Fruit fly (Drosophila melanogaster) whole organism, embryonic: ENCODE results near the gene nanos.
A peak's percentile ranks its signal among the peaks of the same experiment; 100 is the strongest.

Source experiments
- Asciz ChIP-seq: fragments of 200-800 bp; sonication (Bioruptor generic); optimal IDR thresholded peaks from 2 replicates; lab custom pipeline; 2017; ENCODE audit warnings: missing biosample characterization, mild to moderate bottlenecking, missing genetic modification characterization, missing genetic modification reagents
- Atf3 ChIP-seq: fragments of 200-800 bp; sonication (Bioruptor generic); optimal IDR thresholded peaks from 3 replicates; lab custom pipeline; 2016; ENCODE audit warnings: missing biosample characterization, missing genetic modification characterization
- Bgb ChIP-seq: fragments of 200-800 bp; sonication (Bioruptor generic); IDR thresholded peaks from 2 replicates; pipeline ENCODE4 v1.3.6; 2022; ENCODE audit warnings: missing biosample characterization, missing genetic modification characterization; ENCODE audit not compliant: partially characterized antibody
- Bteb2 ChIP-seq: fragments of 200-800 bp; sonication (Bioruptor generic); optimal IDR thresholded peaks from 2 replicates; lab custom pipeline; 2016; ENCODE audit warnings: missing biosample characterization, missing genetic modification characterization
- CG10267 ChIP-seq: fragments of 200-800 bp; sonication (Bioruptor generic); optimal IDR thresholded peaks from 2 replicates; lab custom pipeline; 2018; ENCODE audit warnings: missing biosample characterization, mild to moderate bottlenecking, missing genetic modification characterization, moderate library complexity
- CG10431 ChIP-seq: fragments of 200-800 bp; sonication (Bioruptor generic); optimal IDR thresholded peaks from 3 replicates; lab custom pipeline; 2018; ENCODE audit warnings: missing biosample characterization, mild to moderate bottlenecking, missing genetic modification characterization
- CG10462 ChIP-seq: fragments of 200-800 bp; sonication (Bioruptor generic); optimal IDR thresholded peaks from 2 replicates; lab custom pipeline; 2016; ENCODE audit warnings: missing biosample characterization, missing genetic modification characterization
- CG10959 ChIP-seq: fragments of 200-800 bp; sonication (Bioruptor generic); IDR thresholded peaks from 2 replicates; pipeline ENCODE4 v1.3.6; 2022; ENCODE audit warnings: missing biosample characterization, missing genetic modification characterization
- CG13894 ChIP-seq: fragments of 200-800 bp; sonication (Bioruptor generic); optimal IDR thresholded peaks from 3 replicates; lab custom pipeline; 2018; ENCODE audit warnings: missing biosample characterization, mild to moderate bottlenecking, missing genetic modification characterization, moderate library complexity
- CG14965 ChIP-seq: fragments of 200-800 bp; sonication (Bioruptor generic); optimal IDR thresholded peaks from 2 replicates; lab custom pipeline; 2016; ENCODE audit warnings: missing biosample characterization, missing genetic modification characterization, borderline replicate concordance
- CG15011 ChIP-seq: fragments of 200-800 bp; sonication (Bioruptor generic); optimal IDR thresholded peaks from 3 replicates; lab custom pipeline; 2018; ENCODE audit warnings: missing biosample characterization, mild to moderate bottlenecking, missing genetic modification characterization
- CG1603 ChIP-seq: fragments of 200-800 bp; sonication (Bioruptor generic); optimal IDR thresholded peaks from 2 replicates; lab custom pipeline; 2019; ENCODE audit warnings: missing biosample characterization, mild to moderate bottlenecking, missing genetic modification characterization, moderate library complexity
- CG2875 ChIP-seq: fragments of 200-800 bp; sonication (Bioruptor generic); optimal IDR thresholded peaks from 2 replicates; lab custom pipeline; 2017; ENCODE audit warnings: missing biosample characterization, mild to moderate bottlenecking, missing genetic modification characterization, missing genetic modification reagents
- CG32767 ChIP-seq: fragments of 200-800 bp; sonication (Bioruptor generic); IDR thresholded peaks from 2 replicates; pipeline ENCODE4 v1.3.6; 2022; ENCODE audit warnings: missing biosample characterization, missing genetic modification characterization
- CG4404 ChIP-seq: fragments of 200-800 bp; sonication (Bioruptor generic); IDR thresholded peaks from 2 replicates; pipeline ENCODE4 v1.3.6; 2022; ENCODE audit warnings: missing biosample characterization, missing genetic modification characterization
- CG4617 ChIP-seq: fragments of 200-800 bp; sonication (Bioruptor generic); optimal IDR thresholded peaks from 3 replicates; lab custom pipeline; 2016; ENCODE audit warnings: missing biosample characterization, missing genetic modification characterization, borderline replicate concordance
- CG5245 ChIP-seq: fragments of 200-800 bp; sonication (Bioruptor generic); optimal IDR thresholded peaks from 3 replicates; lab custom pipeline; 2016; ENCODE audit warnings: missing biosample characterization, missing genetic modification characterization
- CG6254 ChIP-seq: fragments of 200-800 bp; sonication (Bioruptor generic); optimal IDR thresholded peaks from 3 replicates; lab custom pipeline; 2017; ENCODE audit warnings: mild to moderate bottlenecking, missing biosample characterization, missing genetic modification reagents, missing genetic modification characterization
- CG6272 ChIP-seq: fragments of 200-800 bp; sonication (Bioruptor generic); IDR thresholded peaks from 2 replicates; pipeline ENCODE4 v1.3.6; 2022; ENCODE audit warnings: missing biosample characterization, missing genetic modification characterization
- CG6791 ChIP-seq: fragments of 200-800 bp; sonication (Bioruptor generic); IDR thresholded peaks from 3 replicates; pipeline ENCODE4 v1.3.6; 2022; ENCODE audit warnings: missing biosample characterization, missing genetic modification characterization; ENCODE audit not compliant: partially characterized antibody
- Dek ChIP-seq: fragments of 200-800 bp; sonication (Bioruptor generic); optimal IDR thresholded peaks from 3 replicates; lab custom pipeline; 2019; ENCODE audit warnings: missing biosample characterization, mild to moderate bottlenecking, missing genetic modification characterization, moderate library complexity
- Dfd ChIP-seq, 2 experiments: fragments of >200 bp; optimal IDR thresholded peaks; 2 replicates each; lab custom pipeline; 2017; ENCODE audit warnings: missing biosample characterization in 2 of 2, missing genetic modification characterization in 2 of 2
- ERR ChIP-seq: fragments of 200-800 bp; sonication (Bioruptor generic); optimal IDR thresholded peaks from 2 replicates; lab custom pipeline; 2016; ENCODE audit warnings: missing biosample characterization, missing genetic modification characterization
- Ets65A ChIP-seq: fragments of 200-800 bp; sonication (Bioruptor generic); peaks from one replicate; lab custom pipeline; 2016; ENCODE audit warnings: missing biosample characterization, missing genetic modification characterization
- Hand ChIP-seq: fragments of 200-800 bp; sonication (Bioruptor generic); optimal IDR thresholded peaks from 2 replicates; lab custom pipeline; 2017; ENCODE audit warnings: mild to moderate bottlenecking, missing biosample characterization, missing genetic modification reagents, missing genetic modification characterization
- Lpt ChIP-seq: fragments of >200 bp; optimal IDR thresholded peaks from 2 replicates; lab custom pipeline; 2018; ENCODE audit warnings: missing biosample characterization, missing genetic modification characterization
- Med ChIP-seq: fragments of 200-800 bp; sonication (Bioruptor generic); peaks from one replicate; lab custom pipeline; 2016; ENCODE audit warnings: missing biosample characterization, missing genetic modification characterization, mild to moderate bottlenecking, inconsistent platforms, moderate library complexity
- NC2β ChIP-seq: fragments of 200-800 bp; sonication (Bioruptor generic); optimal IDR thresholded peaks from 2 replicates; lab custom pipeline; 2016; ENCODE audit warnings: missing biosample characterization, missing genetic modification characterization
- Nf-YB ChIP-seq: fragments of 200-800 bp; sonication (Bioruptor generic); optimal IDR thresholded peaks from 3 replicates; lab custom pipeline; 2019; ENCODE audit warnings: missing biosample characterization, mild to moderate bottlenecking, missing genetic modification characterization, moderate library complexity
- Oaz ChIP-seq: fragments of 200-800 bp; sonication (Bioruptor generic); IDR thresholded peaks from 2 replicates; pipeline ENCODE4 v1.3.6; 2022; ENCODE audit warnings: missing biosample characterization, missing genetic modification characterization
- PHDP ChIP-seq: fragments of 200-800 bp; sonication (Bioruptor generic); optimal IDR thresholded peaks from 3 replicates; lab custom pipeline; 2018; ENCODE audit warnings: missing biosample characterization, mild to moderate bottlenecking, missing genetic modification characterization, moderate library complexity
- Side ChIP-seq: fragments of 200-800 bp; sonication (Bioruptor generic); optimal IDR thresholded peaks from 2 replicates; lab custom pipeline; 2016; ENCODE audit warnings: missing biosample characterization, missing genetic modification characterization
- Tbp ChIP-seq: fragments of >200 bp; optimal IDR thresholded peaks from 2 replicates; lab custom pipeline; 2018; ENCODE audit warnings: missing biosample characterization, missing genetic modification characterization
- abd-A ChIP-seq: fragments of 200-800 bp; sonication (Bioruptor generic); optimal IDR thresholded peaks from 3 replicates; lab custom pipeline; 2019; ENCODE audit warnings: missing biosample characterization, mild to moderate bottlenecking, missing genetic modification characterization, moderate library complexity
- ato ChIP-seq: fragments of 200-800 bp; sonication (Bioruptor generic); IDR thresholded peaks from 2 replicates; pipeline ENCODE4 v1.3.6; 2022; ENCODE audit warnings: missing biosample characterization, missing genetic modification characterization; ENCODE audit not compliant: partially characterized antibody
- esg ChIP-seq: fragments of 200-800 bp; sonication (Bioruptor generic); conservative IDR thresholded peaks from 2 replicates; pipeline ENCODE4 v1.3.6; 2022; ENCODE audit warnings: missing biosample characterization, missing genetic modification characterization
- eyg ChIP-seq: fragments of 200-800 bp; sonication (Bioruptor generic); optimal IDR thresholded peaks from 3 replicates; lab custom pipeline; 2016; ENCODE audit warnings: missing biosample characterization, missing genetic modification characterization
- gcm ChIP-seq: fragments of 200-800 bp; sonication (Bioruptor generic); optimal IDR thresholded peaks from 2 replicates; lab custom pipeline; 2019; ENCODE audit warnings: missing biosample characterization, mild to moderate bottlenecking, missing genetic modification characterization, moderate library complexity
- hkb ChIP-seq, 2 experiments: fragments of 200-800 bp in 1 of 2; fragments of >200 bp in 1 of 2; sonication (Bioruptor generic) in 1 of 2; IDR thresholded peaks in 1 of 2; optimal IDR thresholded peaks in 1 of 2; 2 replicates each; pipeline versions ENCODE4 v1.3.6 to Lab custom; 2017 to 2022; ENCODE audit warnings: missing biosample characterization in 1 of 2, missing genetic modification characterization in 1 of 2
- ken ChIP-seq: fragments of 200-800 bp; sonication (Bioruptor generic); IDR thresholded peaks from 3 replicates; pipeline ENCODE4 v1.3.6; 2022; ENCODE audit warnings: missing biosample characterization, missing genetic modification characterization
- nmo ChIP-seq: fragments of 200-800 bp; sonication (Bioruptor generic); optimal IDR thresholded peaks from 2 replicates; lab custom pipeline; 2018; ENCODE audit warnings: missing biosample characterization, mild to moderate bottlenecking, missing genetic modification characterization, moderate library complexity
- nom ChIP-seq: fragments of 200-800 bp; sonication (Bioruptor generic); optimal IDR thresholded peaks from 2 replicates; lab custom pipeline; 2017; ENCODE audit warnings: missing biosample characterization, missing genetic modification characterization, mild to moderate bottlenecking, moderate library complexity, missing genetic modification reagents
- schlank ChIP-seq: fragments of 200-800 bp; sonication (Bioruptor generic); optimal IDR thresholded peaks from 2 replicates; lab custom pipeline; 2018; ENCODE audit warnings: missing biosample characterization, mild to moderate bottlenecking, missing genetic modification characterization
- scrt ChIP-seq: fragments of 200-800 bp; sonication (Bioruptor generic); optimal IDR thresholded peaks from 2 replicates; lab custom pipeline; 2018; ENCODE audit warnings: missing biosample characterization, mild to moderate bottlenecking, missing genetic modification characterization, moderate library complexity
- slp2 ChIP-seq: fragments of 200-800 bp; sonication (Bioruptor generic); optimal IDR thresholded peaks from 2 replicates; lab custom pipeline; 2016; ENCODE audit warnings: missing biosample characterization, missing genetic modification characterization
- sna ChIP-seq: fragments of 200-800 bp; sonication (Bioruptor generic); IDR thresholded peaks from 2 replicates; pipeline ENCODE4 v1.3.6; 2022; ENCODE audit warnings: missing biosample characterization, missing genetic modification characterization; ENCODE audit not compliant: partially characterized antibody
- tgo ChIP-seq: fragments of 200-800 bp; sonication (Bioruptor generic); IDR thresholded peaks from 3 replicates; pipeline ENCODE4 v1.3.6; 2022; ENCODE audit warnings: missing biosample characterization, missing genetic modification characterization
- trem ChIP-seq: fragments of 200-800 bp; optimal IDR thresholded peaks from 3 replicates; lab custom pipeline; 2019; ENCODE audit warnings: missing biosample characterization, mild to moderate bottlenecking, missing genetic modification characterization, moderate library complexity
- zfh2 ChIP-seq: fragments of 200-800 bp; sonication (Bioruptor generic); optimal IDR thresholded peaks from 2 replicates; lab custom pipeline; 2016; ENCODE audit warnings: missing biosample characterization, missing genetic modification characterization

nanos gene

DNA sequence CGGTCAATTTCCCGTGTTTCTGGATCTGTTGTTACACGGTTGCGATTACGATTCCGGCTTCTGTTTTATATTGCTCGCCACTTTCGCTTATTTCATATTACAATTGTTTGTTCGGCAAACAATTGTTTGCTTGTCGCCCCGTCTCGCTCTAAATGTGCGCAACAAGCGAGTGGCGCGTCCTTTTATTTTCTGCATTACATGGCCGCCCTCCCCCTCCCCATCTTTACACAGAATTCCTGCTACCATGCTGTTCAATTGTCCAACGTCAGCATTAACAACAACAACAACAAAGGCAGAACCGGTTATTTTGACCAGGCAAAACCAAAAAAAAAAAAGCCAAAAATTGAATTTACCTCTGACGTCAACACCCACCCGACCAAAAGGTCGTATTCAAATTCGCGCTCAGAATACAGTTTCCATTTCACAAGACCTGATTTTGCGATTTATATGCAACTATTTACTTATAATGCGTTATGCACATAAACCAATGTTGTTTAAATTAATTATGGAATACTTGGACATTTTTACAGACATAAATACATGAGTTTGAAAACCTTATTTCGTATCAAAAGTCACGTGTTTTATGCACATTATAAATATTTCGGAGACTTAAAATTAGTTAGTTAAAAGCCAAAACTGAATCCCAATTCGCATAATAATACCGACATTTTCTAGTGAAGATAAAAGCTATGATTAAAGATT lies 9.2 kb downstream of the nanos start (continued):
- no peak for TF ChIP-seq Asciz (GFP tag; lab: Kevin White, UChicago)
- TF ChIP-seq CG1603 (tag; lab: Kevin White, UChicago) = no peak
- no peak for TF ChIP-seq CG13894 (tag; lab: Kevin White, UChicago)
- no peak for TF ChIP-seq ken (GFP tag; lab: Robert Waterston, UW)
- no peak for TF ChIP-seq Hand (GFP tag; lab: Kevin White, UChicago)
- TF ChIP-seq CG5245 = no peak
- no peak for TF ChIP-seq zfh2 (GFP tag; lab: Kevin White, UChicago)
- TF ChIP-seq nom (GFP tag; lab: Kevin White, UChicago) = no peak
- no peak for TF ChIP-seq CG15011 (GFP tag; lab: Kevin White, UChicago)
- no peak for TF ChIP-seq slp2
- no peak for TF ChIP-seq Lpt
- TF ChIP-seq CG10959 (GFP tag; lab: Robert Waterston, UW) = no peak
- TF ChIP-seq esg (GFP tag; lab: Robert Waterston, UW) = no peak
- TF ChIP-seq CG4404 = no peak
- TF ChIP-seq hkb (optimal IDR thresholded peaks at IDR 0.05; lab: Kevin White, UChicago) = no peak
- no peak for TF ChIP-seq hkb (GFP tag; IDR thresholded peaks at IDR 0.05; lab: Robert Waterston, UW)
- TF ChIP-seq NC2β (GFP tag; lab: Kevin White, UChicago) = no peak
- no peak for TF ChIP-seq CG6254 (GFP tag; lab: Kevin White, UChicago)
- peak; percentile 12 for TF ChIP-seq abd-A (tag; lab: Kevin White, UChicago)
- TF ChIP-seq sna (GFP tag; lab: Robert Waterston, UW) = no peak
- TF ChIP-seq CG6272 (GFP tag; lab: Robert Waterston, UW) = no peak
- no peak for TF ChIP-seq Nf-YB (GFP tag; lab: Kevin White, UChicago)
- no peak for TF ChIP-seq Atf3 (GFP tag; lab: Kevin White, UChicago)
- TF ChIP-seq tgo (GFP tag; lab: Robert Waterston, UW) = no peak
- no peak for TF ChIP-seq CG2875 (GFP tag; lab: Kevin White, UChicago)
- TF ChIP-seq Dfd (GFP tag; optimal IDR thresholded peaks at IDR 0.05; lab: Kevin White, UChicago) = no peak
- no peak for TF ChIP-seq Bteb2 (GFP tag; lab: Kevin White, UChicago)
- TF ChIP-seq CG10431 (GFP tag; lab: Kevin White, UChicago) = peak; percentile 52
- TF ChIP-seq CG4617 (GFP tag; lab: Kevin White, UChicago) = no peak
- no peak for TF ChIP-seq Side (GFP tag; lab: Kevin White, UChicago)
- no peak for TF ChIP-seq eyg (GFP tag; lab: Kevin White, UChicago)
- no peak for TF ChIP-seq ERR (GFP tag; lab: Kevin White, UChicago)
- peak; percentile 30 for TF ChIP-seq Dek (tag; lab: Kevin White, UChicago)
- TF ChIP-seq Oaz = no peak
- no peak for TF ChIP-seq CG14965 (GFP tag; lab: Kevin White, UChicago)
- TF ChIP-seq Med (GFP tag; lab: Kevin White, UChicago) = peak; percentile 60
- no peak; the same call in 1 of the 2 replicates for TF ChIP-seq CG32767 (GFP tag; lab: Robert Waterston, UW)
- no peak for TF ChIP-seq gcm (GFP tag; lab: Kevin White, UChicago)
- TF ChIP-seq CG6791 = no peak
- no peak for TF ChIP-seq Bgb (GFP tag; lab: Robert Waterston, UW)
- no peak for TF ChIP-seq CG10267
- no peak for TF ChIP-seq CG10462
- TF ChIP-seq Ets65A (GFP tag; lab: Kevin White, UChicago) = peak; percentile 3
- no peak for TF ChIP-seq ato (GFP tag; lab: Robert Waterston, UW)
- no peak for TF ChIP-seq nmo (GFP tag; lab: Kevin White, UChicago)
- no peak for TF ChIP-seq Tbp
- no peak for TF ChIP-seq schlank (tag; lab: Kevin White, UChicago)
- peak; percentile 82 for TF ChIP-seq scrt (GFP tag; lab: Kevin White, UChicago)
- no peak for TF ChIP-seq trem (tag; lab: Kevin White, UChicago)
- TF ChIP-seq PHDP = peak; percentile 34
